Fruit fly (Drosophila melanogaster): Measurements from ENCODE around the gene CG4572.

CG4572 gene

dm6 chr3R:19863979-19864775, at the start of gene CG4572, which contains the start of gene CG4686 (continued):
- TF ChIP-seq MESR4 (GFP tag; optimal IDR thresholded peaks at IDR 0.05), result no peak
- no peak for TF ChIP-seq Doc3 (GFP tag; IDR thresholded peaks at IDR 0.05; ENCODE audit: partially characterized antibody)
- TF ChIP-seq CG18599 (GFP tag; optimal IDR thresholded peaks at IDR 0.05), result peak; percentile 78
- TF ChIP-seq CG8388 (GFP tag; optimal IDR thresholded peaks at IDR 0.05), result peak; percentile 62
- TF ChIP-seq maf-S (GFP tag; optimal IDR thresholded peaks at IDR 0.05), result peak; percentile 81
- peak; percentile 48 for TF ChIP-seq Dad (GFP tag; optimal IDR thresholded peaks at IDR 0.05)
- peak; percentile 61 for TF ChIP-seq CG10366 (GFP tag; IDR thresholded peaks at IDR 0.05)
- TF ChIP-seq Deaf1 (tag; optimal IDR thresholded peaks at IDR 0.05), result no peak
- peak; percentile 76 for TF ChIP-seq CG14441 (GFP tag; IDR thresholded peaks at IDR 0.05)
- TF ChIP-seq CG3995 (GFP tag; optimal IDR thresholded peaks at IDR 0.05), result peak; percentile 97
- TF ChIP-seq CG30431 (GFP tag; optimal IDR thresholded peaks at IDR 0.05), result peak; percentile 68
- no peak for TF ChIP-seq kay (GFP tag; optimal IDR thresholded peaks at IDR 0.05)
- TF ChIP-seq Ets97D (GFP tag; optimal IDR thresholded peaks at IDR 0.05), result peak; percentile 40
- peak; percentile 35; the same call in 1 of the 2 replicates for TF ChIP-seq Oaz (GFP tag; IDR thresholded peaks at IDR 0.05)
- peak; percentile 84 for TF ChIP-seq Dip3 (GFP tag; optimal IDR thresholded peaks at IDR 0.05)
- TF ChIP-seq CG12769 (tag; optimal IDR thresholded peaks at IDR 0.05), result no peak
- TF ChIP-seq CG12236 (GFP tag; optimal IDR thresholded peaks at IDR 0.05), result peak; percentile 34
- peak; percentile 26 for TF ChIP-seq her (GFP tag; optimal IDR thresholded peaks at IDR 0.05)
- no peak for TF ChIP-seq CG5953 (GFP tag; IDR thresholded peaks at IDR 0.05)
- 0 out of 2 replicates have a peak, but pooled peaks have one; percentile 17 for TF ChIP-seq Gsc (GFP tag; IDR thresholded peaks at IDR 0.05)
- TF ChIP-seq CG10321 (GFP tag; IDR thresholded peaks at IDR 0.05), result no peak
- TF ChIP-seq wdn (GFP tag; IDR thresholded peaks at IDR 0.05), result no peak
- TF ChIP-seq en (GFP tag; optimal IDR thresholded peaks at IDR 0.05), result peak; percentile 44
- peak; percentile 79 for TF ChIP-seq Xbp1 (GFP tag; optimal IDR thresholded peaks at IDR 0.05)
- no peak for TF ChIP-seq hth (optimal IDR thresholded peaks at IDR 0.05)
- peak; percentile 67 for TF ChIP-seq CG10267 (tag; optimal IDR thresholded peaks at IDR 0.05)
- no peak for TF ChIP-seq sqz (GFP tag; optimal IDR thresholded peaks at IDR 0.05)
- no peak for TF ChIP-seq ac (GFP tag; optimal IDR thresholded peaks at IDR 0.05)
- TF ChIP-seq sens (GFP tag), result peak; percentile 95
- TF ChIP-seq Fer2 (tag; optimal IDR thresholded peaks at IDR 0.05), result peak; percentile 50
- peak; percentile 75 for TF ChIP-seq CG10654 (GFP tag; optimal IDR thresholded peaks at IDR 0.05)
- TF ChIP-seq Usf (GFP tag; optimal IDR thresholded peaks at IDR 0.05), result peak; percentile 66
- TF ChIP-seq stwl (tag; optimal IDR thresholded peaks at IDR 0.05), result peak; percentile 66
- peak; percentile 62 for TF ChIP-seq CG33557 (GFP tag; optimal IDR thresholded peaks at IDR 0.05)
- peak; percentile 88 for TF ChIP-seq phol (tag; optimal IDR thresholded peaks at IDR 0.05)
- no peak; the same call in 1 of the 2 replicates for TF ChIP-seq CG1024 (GFP tag; IDR thresholded peaks at IDR 0.05)
- TF ChIP-seq CG18764 (GFP tag; optimal IDR thresholded peaks at IDR 0.05), result peak; percentile 71
- 0 out of 3 replicates have a peak, but pooled peaks have one; percentile 17 for TF ChIP-seq vnd (GFP tag; IDR thresholded peaks at IDR 0.05; ENCODE audit: partially characterized antibody)
- TF ChIP-seq croc (GFP tag; conservative IDR thresholded peaks at IDR 0.05), result peak; percentile 70
- TF ChIP-seq CG4404 (GFP tag; IDR thresholded peaks at IDR 0.05), result peak; percentile 83
- no peak for TF ChIP-seq nau (GFP tag; optimal IDR thresholded peaks at IDR 0.05)
- TF ChIP-seq CG8281 (tag; optimal IDR thresholded peaks at IDR 0.05), result peak; percentile 63
- TF ChIP-seq CG7372 (GFP tag; IDR thresholded peaks at IDR 0.05), result peak; percentile 82
- TF ChIP-seq CG8089 (GFP tag; optimal IDR thresholded peaks at IDR 0.05), result peak; percentile 34
- no peak for TF ChIP-seq Dfd (GFP tag; optimal IDR thresholded peaks at IDR 0.05)
- peak; percentile 85 for TF ChIP-seq CG34422 (GFP tag; IDR thresholded peaks at IDR 0.05)
- peak; percentile 54 for TF ChIP-seq CG4730 (GFP tag; IDR thresholded peaks at IDR 0.05)
- no peak for TF ChIP-seq gsb (GFP tag; IDR thresholded peaks at IDR 0.05)
- peak; percentile 68; the same call in 1 of the 2 replicates for TF ChIP-seq CG11247 (GFP tag; IDR thresholded peaks at IDR 0.05)
- peak; percentile 71 for TF ChIP-seq dmrt99B (tag; optimal IDR thresholded peaks at IDR 0.05)
